Fruit fly (Drosophila melanogaster): ENCODE data around the gene Ndf.

The Ndf gene

DNA sequence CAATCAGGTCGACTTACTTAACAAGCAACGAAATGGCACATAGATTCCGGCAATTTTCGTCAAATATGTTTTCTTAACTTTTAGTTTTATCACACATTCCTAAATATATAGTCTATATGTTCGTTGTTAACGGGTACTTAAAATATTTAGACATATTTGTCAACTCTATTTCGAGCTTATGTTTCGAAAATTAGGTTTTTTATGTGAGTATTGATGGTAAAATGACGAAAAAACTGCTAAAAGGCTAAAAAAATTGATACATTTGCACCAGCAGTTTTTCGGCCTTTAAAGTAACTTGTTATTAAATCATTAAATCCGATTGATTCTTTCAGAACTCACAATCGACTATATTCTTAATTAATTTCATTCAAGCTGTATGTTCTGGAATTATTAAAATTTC lies 13.7 kb downstream of the Ndf start, which contains the start of gene CG13131:
CG13131 (minus strand) TSS at position 101 of the 400 bp plus-strand sequence.
- TF ChIP-seq EcR (GFP tag; optimal IDR thresholded peaks at IDR 0.05) (no peak), CG8478 (optimal IDR thresholded peaks at IDR 0.05) (no peak), pan (optimal IDR thresholded peaks at IDR 0.05) (no peak), psq (optimal IDR thresholded peaks at IDR 0.05) (no peak), Dll (optimal IDR thresholded peaks at IDR 0.05) (no peak), usp (GFP tag; optimal IDR thresholded peaks at IDR 0.05) (no peak)

dm6 chr2L:10026376-10026775 lies 22.7 kb downstream of the Ndf start, which contains the start of gene CG13127:
Gene CG13127 (plus strand): TSS chr2L:10026676.
- no peak for TF ChIP-seq usp (GFP tag; optimal IDR thresholded peaks at IDR 0.05)
- no peak for TF ChIP-seq CG8478 (optimal IDR thresholded peaks at IDR 0.05)

- TF ChIP-seq EcR (GFP tag; optimal IDR thresholded peaks at IDR 0.05) (no peak), Dll (optimal IDR thresholded peaks at IDR 0.05) (no peak), psq (optimal IDR thresholded peaks at IDR 0.05) (no peak), CG8478 (optimal IDR thresholded peaks at IDR 0.05) (no peak)
Observed at dm6 chr2L:10032415-10032814, 28.8 kb downstream of the Ndf start, which contains the start of gene obst-B. Gene obst-B (plus strand): TSS chr2L:10032690.

DNA sequence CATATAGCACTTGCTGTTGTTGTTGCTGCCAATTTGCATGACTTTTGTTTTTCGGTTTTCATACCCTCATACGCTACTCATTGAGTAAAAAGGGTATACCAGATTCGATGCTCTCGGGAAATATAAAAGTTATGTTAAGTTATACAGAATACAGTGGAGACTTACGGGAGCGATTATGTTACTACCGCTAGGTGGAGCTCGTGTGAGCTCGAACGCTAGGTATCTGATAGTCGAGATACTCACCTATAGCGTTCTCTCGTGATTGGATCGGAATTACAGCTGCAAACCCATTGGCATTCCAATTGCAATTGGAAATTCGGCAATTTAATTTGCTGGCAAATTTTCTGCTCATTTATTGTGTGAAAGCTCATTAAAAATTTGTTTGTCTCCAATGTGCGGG lies 29.8 kb downstream of the Ndf start:
- TF ChIP-seq usp (GFP tag; optimal IDR thresholded peaks at IDR 0.05) (no peak), CG8478 (optimal IDR thresholded peaks at IDR 0.05) (no peak), pan (optimal IDR thresholded peaks at IDR 0.05) (no peak), EcR (GFP tag; optimal IDR thresholded peaks at IDR 0.05) (no peak), psq (optimal IDR thresholded peaks at IDR 0.05) (no peak), Dll (optimal IDR thresholded peaks at IDR 0.05) (no peak)

dm6 chr2L:10035786-10036364 lies 32.2 kb downstream of the Ndf start:
- TF ChIP-seq pan (optimal IDR thresholded peaks at IDR 0.05) (no peak), usp (GFP tag; optimal IDR thresholded peaks at IDR 0.05) (no peak), EcR (GFP tag; optimal IDR thresholded peaks at IDR 0.05) (no peak), Dll (optimal IDR thresholded peaks at IDR 0.05) (no peak), psq (optimal IDR thresholded peaks at IDR 0.05) (no peak), CG8478 (optimal IDR thresholded peaks at IDR 0.05) (no peak)

- no peak for TF ChIP-seq psq (optimal IDR thresholded peaks at IDR 0.05)
- no peak for TF ChIP-seq CG8478 (optimal IDR thresholded peaks at IDR 0.05)
- TF ChIP-seq Dll (optimal IDR thresholded peaks at IDR 0.05), result no peak
- TF ChIP-seq usp (GFP tag; optimal IDR thresholded peaks at IDR 0.05), result no peak
- no peak for TF ChIP-seq pan (optimal IDR thresholded peaks at IDR 0.05)
- no peak for TF ChIP-seq EcR (GFP tag; optimal IDR thresholded peaks at IDR 0.05)
Observed at dm6 chr2L:10049280-10049679, 45.6 kb downstream of the Ndf start, which contains the start of gene CG33301. Gene CG33301 (plus strand): TSS chr2L:10049580.

DNA sequence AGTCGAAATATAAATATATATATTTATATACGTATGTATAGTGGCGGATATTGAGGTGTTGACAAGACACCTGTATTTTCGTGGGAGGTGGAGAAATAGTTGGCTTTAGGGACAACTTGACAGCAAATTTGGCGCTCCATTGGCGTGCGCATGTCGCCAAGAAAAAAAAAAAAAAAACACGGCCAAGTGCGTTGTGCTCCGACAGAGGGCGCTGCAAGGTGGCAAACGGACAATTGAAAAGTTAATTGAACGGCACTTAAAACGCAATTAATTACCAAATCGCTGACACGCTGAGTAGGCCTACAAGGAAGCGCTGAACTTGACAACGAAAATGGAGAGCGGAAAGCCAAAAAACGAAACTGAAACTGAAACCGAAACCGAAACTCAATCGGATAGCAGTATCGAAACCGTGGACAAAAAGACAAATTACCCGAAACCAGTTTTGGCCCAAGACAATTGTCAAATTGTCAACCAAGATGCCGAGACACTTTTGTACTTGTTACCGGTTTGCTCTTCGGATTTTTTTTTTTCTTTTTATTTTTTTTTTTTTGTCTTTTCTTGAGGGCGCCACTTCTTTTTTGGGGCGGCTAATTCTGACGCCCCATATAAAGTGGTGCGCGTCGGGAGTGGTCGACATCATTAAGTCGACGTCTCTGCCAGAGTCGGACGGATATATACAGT lies 50.1 kb downstream of the Ndf start, which contains the start of gene Cpr31A:
Cpr31A (plus strand) TSS at position 631 of the 681 bp plus-strand sequence.
- TF ChIP-seq CG8478 (optimal IDR thresholded peaks at IDR 0.05) (no peak), EcR (GFP tag; optimal IDR thresholded peaks at IDR 0.05) (no peak), usp (GFP tag; optimal IDR thresholded peaks at IDR 0.05) (no peak), pan (optimal IDR thresholded peaks at IDR 0.05) (no peak), Dll (optimal IDR thresholded peaks at IDR 0.05) (no peak), psq (optimal IDR thresholded peaks at IDR 0.05) (no peak)

DNA sequence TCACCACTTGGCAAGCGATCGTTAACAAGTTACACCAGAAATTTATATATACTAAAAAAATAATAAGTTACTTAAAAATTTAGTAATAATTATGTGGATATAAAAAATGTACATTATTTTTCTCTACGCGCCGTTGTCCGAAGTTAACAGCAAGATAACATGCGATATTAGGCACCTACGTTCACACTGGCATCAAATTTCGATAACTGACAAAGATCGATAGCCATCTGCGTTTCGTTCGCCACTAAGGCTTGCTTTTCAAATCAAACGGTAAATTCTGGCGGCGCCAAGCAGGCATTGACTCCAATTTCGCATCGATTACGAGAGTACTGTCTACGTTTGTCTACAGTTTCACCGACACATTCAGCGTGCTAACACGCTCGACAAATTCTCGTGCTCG lies 53.1 kb downstream of the Ndf start, which contains the start of gene Pen:
Pen (plus strand) TSS at position 196 of the 400 bp plus-strand sequence.
- TF ChIP-seq psq (optimal IDR thresholded peaks at IDR 0.05), result no peak
- TF ChIP-seq usp (GFP tag; optimal IDR thresholded peaks at IDR 0.05), result no peak
- TF ChIP-seq EcR (GFP tag; optimal IDR thresholded peaks at IDR 0.05), result no peak
- no peak for TF ChIP-seq CG8478 (optimal IDR thresholded peaks at IDR 0.05)

DNA sequence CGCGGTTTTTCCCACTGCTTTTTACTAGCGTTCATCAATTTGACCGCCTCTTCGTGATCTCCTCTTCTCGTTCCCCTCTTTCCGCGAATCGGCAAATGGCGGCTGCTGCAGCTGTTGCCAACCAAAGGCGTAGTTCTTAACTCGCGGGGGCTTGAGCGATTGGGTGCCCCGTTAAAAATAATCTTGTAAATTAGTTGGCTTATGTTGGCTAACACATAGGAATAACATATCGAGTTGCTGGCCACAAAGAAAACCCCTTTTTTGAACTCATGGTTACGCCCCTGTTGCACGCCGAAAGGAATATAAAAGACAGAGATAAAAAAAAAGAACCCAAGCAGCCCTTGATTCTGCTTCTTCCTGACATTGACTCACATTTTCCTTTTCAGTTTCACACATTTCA lies 53.6 kb downstream of the Ndf start:
- no peak for TF ChIP-seq usp (GFP tag; optimal IDR thresholded peaks at IDR 0.05)
- no peak for TF ChIP-seq psq (optimal IDR thresholded peaks at IDR 0.05)
- TF ChIP-seq EcR (GFP tag; optimal IDR thresholded peaks at IDR 0.05), result no peak
- TF ChIP-seq CG8478 (optimal IDR thresholded peaks at IDR 0.05), result no peak
- no peak for TF ChIP-seq pan (optimal IDR thresholded peaks at IDR 0.05)
- TF ChIP-seq Dll (optimal IDR thresholded peaks at IDR 0.05), result no peak

All from whole organism.